Fruit fly (Drosophila melanogaster): Measurements from ENCODE around the gene cal1.
A peak's percentile ranks its signal among the peaks of the same experiment; 100 is the strongest.

cal1 gene

dm6 chr3R:17059100-17059810, 28.8 kb upstream of the cal1 start:
- TF ChIP-seq CG3919 (GFP tag; optimal IDR thresholded peaks at IDR 0.05) (peak; percentile 88), CG15336 (GFP tag; IDR thresholded peaks at IDR 0.05) (peak; percentile 81), CG3032 (tag; optimal IDR thresholded peaks at IDR 0.05) (peak; percentile 82), CG8319 (GFP tag; optimal IDR thresholded peaks at IDR 0.05) (peak; percentile 83), net (GFP tag; optimal IDR thresholded peaks at IDR 0.05) (peak; percentile 81), spab (GFP tag; optimal IDR thresholded peaks at IDR 0.05) (peak; percentile 87), CG6792 (GFP tag; optimal IDR thresholded peaks at IDR 0.05) (peak; percentile 88), CG6163 (GFP tag; IDR thresholded peaks at IDR 0.05) (peak; percentile 61), dac (GFP tag; optimal IDR thresholded peaks at IDR 0.05) (peak; percentile 90), CG31627 (GFP tag; optimal IDR thresholded peaks at IDR 0.05) (peak; percentile 87), Gug (GFP tag; IDR thresholded peaks at IDR 0.05) (peak; percentile 52), CG9139 (GFP tag; optimal IDR thresholded peaks at IDR 0.05) (no peak), Sox102F (GFP tag; optimal IDR thresholded peaks at IDR 0.05) (peak; percentile 71), CG8632 (GFP tag; optimal IDR thresholded peaks at IDR 0.05) (peak; percentile 89), Hr4 (GFP tag; optimal IDR thresholded peaks at IDR 0.05) (peak; percentile 93), lz (GFP tag; optimal IDR thresholded peaks at IDR 0.05) (peak; percentile 78), topi (GFP tag; optimal IDR thresholded peaks at IDR 0.05) (peak; percentile 81), Sox14 (GFP tag; optimal IDR thresholded peaks at IDR 0.05) (peak; percentile 91), CG11762 (GFP tag; optimal IDR thresholded peaks at IDR 0.05; ENCODE audit: insufficient read depth) (peak; percentile 83), svp (GFP tag) (peak; percentile 95), Sox15 (GFP tag; optimal IDR thresholded peaks at IDR 0.05) (peak; percentile 92), Blimp-1 (GFP tag; optimal IDR thresholded peaks at IDR 0.05) (peak; percentile 31), Eip78C (GFP tag) (peak; percentile 97), CG34406 (GFP tag; optimal IDR thresholded peaks at IDR 0.05) (peak; percentile 85), Lpt (GFP tag; optimal IDR thresholded peaks at IDR 0.05) (peak; percentile 80), salr (GFP tag; optimal IDR thresholded peaks at IDR 0.05) (peak; percentile 74 to 95), ss (GFP tag; optimal IDR thresholded peaks at IDR 0.05) (peak; percentile 73 to 79), CG16779 (tag; optimal IDR thresholded peaks at IDR 0.05) (peak; percentile 75), eg (GFP tag; IDR thresholded peaks at IDR 0.05) (peak; percentile 45), CG1621 (tag; optimal IDR thresholded peaks at IDR 0.05) (peak; percentile 78), CG4318 (GFP tag; optimal IDR thresholded peaks at IDR 0.05) (peak; percentile 94), Ets96B (tag; optimal IDR thresholded peaks at IDR 0.05) (peak; percentile 83), acj6 (GFP tag; optimal IDR thresholded peaks at IDR 0.05) (peak; percentile 87), Eip75B (GFP tag; optimal IDR thresholded peaks at IDR 0.05) (peak; percentile 85), CG32006 (GFP tag; optimal IDR thresholded peaks at IDR 0.05) (peak; percentile 98), esn (GFP tag; optimal IDR thresholded peaks at IDR 0.05) (peak; percentile 82), cyc (GFP tag; optimal IDR thresholded peaks at IDR 0.05) (peak; percentile 76), achi (GFP tag; optimal IDR thresholded peaks at IDR 0.05) (peak; percentile 88), fkh (GFP tag; optimal IDR thresholded peaks at IDR 0.05) (peak; percentile 32), Smox (GFP tag; optimal IDR thresholded peaks at IDR 0.05) (peak; percentile 74), CG7368 (GFP tag; optimal IDR thresholded peaks at IDR 0.05) (peak; percentile 77), CG6276 (GFP tag; optimal IDR thresholded peaks at IDR 0.05) (peak; percentile 89), CG10669 (GFP tag; optimal IDR thresholded peaks at IDR 0.05) (peak; percentile 86), dsx (GFP tag; optimal IDR thresholded peaks at IDR 0.05; ENCODE audit: poor library complexity, severe bottlenecking) (peak; percentile 69), CG10631 (GFP tag; optimal IDR thresholded peaks at IDR 0.05) (peak; percentile 90), Hr39 (GFP tag; optimal IDR thresholded peaks at IDR 0.05) (peak; percentile 86), vri (GFP tag; optimal IDR thresholded peaks at IDR 0.05) (peak; percentile 72), CG11902 (GFP tag; optimal IDR thresholded peaks at IDR 0.05) (peak; percentile 80), Ets21C (GFP tag; optimal IDR thresholded peaks at IDR 0.05) (peak; percentile 77), Met (GFP tag; optimal IDR thresholded peaks at IDR 0.05) (peak; percentile 67), Hr38 (GFP tag; optimal IDR thresholded peaks at IDR 0.05) (no peak)

Measured in whole organism, prepupa.